Fruit fly (Drosophila melanogaster): ENCODE data around the gene CG14132.

CG14132 gene

dm6 chr3L:11683819-11684521, 31.1 kb downstream of the CG14132 start, which contains the start of gene Sugb (continued):
- TF ChIP-seq Dbx (GFP tag; IDR thresholded peaks at IDR 0.05) (no peak), CG7745 (tag; optimal IDR thresholded peaks at IDR 0.05) (no peak), CG10321 (GFP tag; IDR thresholded peaks at IDR 0.05) (no peak), slou (GFP tag; optimal IDR thresholded peaks at IDR 0.05) (no peak), eyg (GFP tag; optimal IDR thresholded peaks at IDR 0.05) (no peak), Doc3 (GFP tag; IDR thresholded peaks at IDR 0.05; ENCODE audit: partially characterized antibody) (peak; percentile 71), fd3F (GFP tag; optimal IDR thresholded peaks at IDR 0.05) (peak; percentile 55), ase (GFP tag; IDR thresholded peaks at IDR 0.05) (no peak), CG15601 (tag; optimal IDR thresholded peaks at IDR 0.05) (peak; percentile 8), so (GFP tag; IDR thresholded peaks at IDR 0.05) (no peak), vvl (GFP tag; IDR thresholded peaks at IDR 0.05) (peak; percentile 81), Fer2 (tag; optimal IDR thresholded peaks at IDR 0.05) (no peak), CG3281 (GFP tag; optimal IDR thresholded peaks at IDR 0.05) (peak; percentile 19), CG11560 (tag; IDR thresholded peaks at IDR 0.05) (no peak), gt (GFP tag; IDR thresholded peaks at IDR 0.05) (no peak), CG10543 (GFP tag; optimal IDR thresholded peaks at IDR 0.05) (peak; percentile 40), cg (GFP tag; optimal IDR thresholded peaks at IDR 0.05) (peak; percentile 18), MTF-1 (GFP tag; optimal IDR thresholded peaks at IDR 0.05; ENCODE audit: borderline replicate concordance) (no peak), CG11696 (GFP tag; IDR thresholded peaks at IDR 0.05) (no peak), stwl (tag; optimal IDR thresholded peaks at IDR 0.05) (no peak), CG4328 (GFP tag; optimal IDR thresholded peaks at IDR 0.05) (peak; percentile 62), fd102C (GFP tag; optimal IDR thresholded peaks at IDR 0.05) (no peak), al (GFP tag; IDR thresholded peaks at IDR 0.05) (peak; percentile 58), CG6689 (GFP tag; IDR thresholded peaks at IDR 0.05) (no peak), Camta (GFP tag; optimal IDR thresholded peaks at IDR 0.05) (peak; percentile 7), CG2199 (GFP tag; IDR thresholded peaks at IDR 0.05) (no peak), CG32532 (GFP tag; IDR thresholded peaks at IDR 0.05) (peak; percentile 69), crc (GFP tag; optimal IDR thresholded peaks at IDR 0.05) (peak; percentile 38), Mes4 (GFP tag; optimal IDR thresholded peaks at IDR 0.05) (peak; percentile 48), sens (GFP tag) (peak; percentile 92), CG2678 (tag; optimal IDR thresholded peaks at IDR 0.05) (peak; percentile 68), CG18619 (GFP tag; optimal IDR thresholded peaks at IDR 0.05) (peak; percentile 54), CG3163 (GFP tag; optimal IDR thresholded peaks at IDR 0.05) (peak; percentile 55), CG7963 (GFP tag; IDR thresholded peaks at IDR 0.05; ENCODE audit: partially characterized antibody) (no peak), vfl (GFP tag; optimal IDR thresholded peaks at IDR 0.05) (peak; percentile 15), sqz (GFP tag; optimal IDR thresholded peaks at IDR 0.05) (peak; percentile 96), CG9727 (GFP tag; optimal IDR thresholded peaks at IDR 0.05) (peak; percentile 55), gcm (GFP tag; optimal IDR thresholded peaks at IDR 0.05) (peak; percentile 59), HmgD (GFP tag; optimal IDR thresholded peaks at IDR 0.05) (no peak), ara (GFP tag; IDR thresholded peaks at IDR 0.05) (no peak), hb (GFP tag; IDR thresholded peaks at IDR 0.05; ENCODE audit: partially characterized antibody) (no peak), CG8290 (GFP tag; optimal IDR thresholded peaks at IDR 0.05) (peak; percentile 14), CG8290 (tag; optimal IDR thresholded peaks at IDR 0.05) (peak in 1 of 2 experiments; percentile 37), zfh2 (GFP tag; optimal IDR thresholded peaks at IDR 0.05) (peak; percentile 76), CG6791 (GFP tag; IDR thresholded peaks at IDR 0.05; ENCODE audit: partially characterized antibody) (no peak), CG10959 (GFP tag; IDR thresholded peaks at IDR 0.05) (no peak), Six4 (GFP tag; optimal IDR thresholded peaks at IDR 0.05) (no peak), pan (optimal IDR thresholded peaks at IDR 0.05) (no peak), pan (GFP tag; optimal IDR thresholded peaks at IDR 0.05 in 1 of 2, IDR thresholded peaks at IDR 0.05 in 1 of 2) (peak in 1 of 2 experiments; percentile 53), CG34422 (GFP tag; IDR thresholded peaks at IDR 0.05) (peak; percentile 62; the same call in 1 of the 3 replicates), Sox100B (GFP tag; optimal IDR thresholded peaks at IDR 0.05) (peak; percentile 54)

Data from whole organism, embryonic.